Worm (Caenorhabditis elegans) whole organism, L2 larva: ENCODE results near the gene ztf-1.

ENCODE experiments used
- fos-1 ChIP-seq: fragments of 150-350 bp; optimal IDR thresholded peaks from 2 replicates; lab custom pipeline; 2014; ENCODE audit warnings: missing biosample characterization, missing genetic modification characterization
- gmeb-1 ChIP-seq: fragments of 150-350 bp; optimal IDR thresholded peaks from 2 replicates; lab custom pipeline; 2014; ENCODE audit warnings: missing biosample characterization, missing genetic modification characterization
- nhr-10 ChIP-seq: sonication (generic microtip); optimal IDR thresholded peaks from 2 replicates; lab custom pipeline; 2017; ENCODE audit warnings: missing biosample characterization, missing genetic modification characterization
- unc-39 ChIP-seq: fragments of 150-350 bp; optimal IDR thresholded peaks from 2 replicates; lab custom pipeline; 2014; ENCODE audit warnings: missing biosample characterization, missing genetic modification characterization
- ztf-11 ChIP-seq: sonication (generic microtip); optimal IDR thresholded peaks from 2 replicates; lab custom pipeline; 2017; ENCODE audit warnings: missing biosample characterization, missing genetic modification characterization

DNA sequence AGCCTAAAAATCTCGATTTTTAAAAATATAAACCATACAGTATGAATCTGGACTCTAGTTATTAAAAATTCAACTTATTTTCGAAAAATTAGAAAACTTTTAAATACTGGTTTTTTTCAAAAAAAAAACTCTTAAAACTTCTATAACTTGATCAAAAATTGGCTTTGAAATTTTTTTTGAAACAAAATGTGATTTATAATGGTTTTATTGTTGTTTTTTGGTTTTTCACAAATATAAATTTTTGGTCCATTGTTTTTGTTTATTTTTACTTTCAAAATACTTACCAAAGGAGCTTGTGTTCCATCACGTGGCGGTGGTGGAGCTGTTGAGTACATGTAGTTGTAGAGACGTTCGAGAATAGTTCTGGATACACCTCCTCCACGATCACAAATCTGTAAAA is 53.9 kb downstream of the ztf-1 start:
- TF ChIP-seq ztf-11 (no peak), unc-39 (tag; lab: Kevin White, UChicago) (no peak), nhr-10 (tag; lab: Kevin White, UChicago) (no peak), gmeb-1 (tag; lab: Kevin White, UChicago) (no peak), fos-1 (tag; lab: Kevin White, UChicago) (no peak)
